Fruit fly (Drosophila melanogaster) whole organism, adult: ENCODE measurements around the gene CG1801.

Experiments
- CG11617 ChIP-seq: fragments of 200-800 bp; sonication (Bioruptor generic); optimal IDR thresholded peaks from 2 replicates; lab custom pipeline; 2017; ENCODE audit warnings: mild to moderate bottlenecking, missing biosample characterization, missing genetic modification reagents, missing genetic modification characterization
- CG12768 ChIP-seq: fragments of 200-800 bp; sonication (Bioruptor generic); optimal IDR thresholded peaks from 2 replicates; lab custom pipeline; 2017; ENCODE audit warnings: missing biosample characterization, missing genetic modification characterization, mild to moderate bottlenecking, moderate library complexity, missing genetic modification reagents
- CG14711 ChIP-seq: fragments of 200-800 bp; sonication (Bioruptor generic); optimal IDR thresholded peaks from 2 replicates; lab custom pipeline; 2018; ENCODE audit warnings: missing biosample characterization, mild to moderate bottlenecking, missing genetic modification characterization, moderate library complexity
- CG1620 ChIP-seq: fragments of 200-800 bp; sonication (Bioruptor generic); optimal IDR thresholded peaks from 2 replicates; lab custom pipeline; 2016; ENCODE audit warnings: missing biosample characterization, missing genetic modification characterization
- CG33017 ChIP-seq: fragments of 200-800 bp; sonication (Bioruptor generic); optimal IDR thresholded peaks from 2 replicates; lab custom pipeline; 2018; ENCODE audit warnings: missing biosample characterization, mild to moderate bottlenecking, missing genetic modification characterization, moderate library complexity
- CG5204 ChIP-seq: fragments of 200-800 bp; sonication (Bioruptor generic); optimal IDR thresholded peaks from 2 replicates; lab custom pipeline; 2016; ENCODE audit warnings: missing biosample characterization, missing genetic modification characterization
- CG7045 ChIP-seq: fragments of 200-800 bp; sonication (Bioruptor generic); optimal IDR thresholded peaks from 2 replicates; lab custom pipeline; 2017; ENCODE audit warnings: missing biosample characterization, mild to moderate bottlenecking, missing genetic modification characterization
- CG7101 ChIP-seq: fragments of 200-800 bp; sonication (Bioruptor generic); optimal IDR thresholded peaks from 2 replicates; lab custom pipeline; 2018; ENCODE audit warnings: missing biosample characterization, mild to moderate bottlenecking, missing genetic modification characterization, moderate library complexity
- Clk ChIP-seq: fragments of 200-800 bp; sonication (Bioruptor generic); optimal IDR thresholded peaks from 2 replicates; lab custom pipeline; 2017; ENCODE audit warnings: missing biosample characterization, missing genetic modification characterization
- Crg-1 ChIP-seq: fragments of 200-800 bp; sonication (Bioruptor generic); optimal IDR thresholded peaks from 2 replicates; lab custom pipeline; 2016; ENCODE audit warnings: missing biosample characterization, missing genetic modification characterization
- Hr96 ChIP-seq: fragments of 200-800 bp; sonication (Bioruptor generic); optimal IDR thresholded peaks from 2 replicates; lab custom pipeline; 2016; ENCODE audit warnings: missing biosample characterization, missing genetic modification characterization
- Mnt ChIP-seq: fragments of 200-800 bp; sonication (Bioruptor generic); optimal IDR thresholded peaks from 2 replicates; lab custom pipeline; 2016; ENCODE audit warnings: missing biosample characterization, mild to moderate bottlenecking, missing genetic modification characterization
- bab1 ChIP-seq: fragments of 200-800 bp; sonication (Bioruptor generic); optimal IDR thresholded peaks from 3 replicates; lab custom pipeline; 2019; ENCODE audit warnings: missing biosample characterization, mild to moderate bottlenecking, missing genetic modification characterization, moderate library complexity
- cic ChIP-seq: fragments of 200-800 bp; sonication (Bioruptor generic); optimal IDR thresholded peaks from 2 replicates; lab custom pipeline; 2017; ENCODE audit warnings: missing biosample characterization, mild to moderate bottlenecking, missing genetic modification characterization, moderate library complexity
- cnc ChIP-seq, 2 experiments: fragments of >200 bp; optimal IDR thresholded peaks; 2 replicates each; lab custom pipeline; 2017
- kay ChIP-seq: fragments of 200-800 bp; sonication (Bioruptor generic); peaks from one replicate; lab custom pipeline; 2016; ENCODE audit warnings: missing biosample characterization, missing genetic modification characterization, borderline replicate concordance
- ovo ChIP-seq: fragments of 200-800 bp; sonication (Bioruptor generic); optimal IDR thresholded peaks from 2 replicates; lab custom pipeline; 2016; ENCODE audit warnings: missing biosample characterization, missing genetic modification characterization
- pad ChIP-seq: fragments of 200-800 bp; sonication (Bioruptor generic); optimal IDR thresholded peaks from 3 replicates; lab custom pipeline; 2017; ENCODE audit warnings: missing biosample characterization, missing genetic modification characterization, mild to moderate bottlenecking, moderate library complexity, missing genetic modification reagents
- tj ChIP-seq: fragments of 200-800 bp; sonication (Bioruptor generic); optimal IDR thresholded peaks from 3 replicates; lab custom pipeline; 2017; ENCODE audit warnings: missing biosample characterization, mild to moderate bottlenecking, missing genetic modification characterization, moderate library complexity
- toe ChIP-seq: fragments of 200-800 bp; sonication (Bioruptor generic); optimal IDR thresholded peaks from 2 replicates; lab custom pipeline; 2016; ENCODE audit warnings: missing biosample characterization, missing genetic modification characterization

CG1801 gene

dm6 chrX:21353541-21353940, 36.2 kb upstream of the CG1801 start:
- TF ChIP-seq CG33017 (tag; lab: Kevin White, UChicago) (no peak), CG7045 (GFP tag; lab: Kevin White, UChicago) (no peak), Crg-1 (GFP tag; lab: Kevin White, UChicago) (no peak), cic (GFP tag; lab: Kevin White, UChicago) (peak; percentile 69)

- TF ChIP-seq cnc (optimal IDR thresholded peaks at IDR 0.05; lab: Kevin White, UChicago) (no peak), cic (GFP tag; lab: Kevin White, UChicago) (no peak)
Observed at dm6 chrX:21351210-21351824, 34.0 kb upstream of the CG1801 start.

dm6 chrX:21349800-21350309, 32.5 kb upstream of the CG1801 start, which contains the start of the genes peng and sol:
Gene peng (minus strand): TSS chrX:21349843.
Gene sol (plus strand): TSS chrX:21350280.
- TF ChIP-seq pad (GFP tag; lab: Kevin White, UChicago) (peak; percentile 72), CG14711 (tag; lab: Kevin White, UChicago) (peak; percentile 97), cic (GFP tag; lab: Kevin White, UChicago) (no peak), Clk (GFP tag; lab: Kevin White, UChicago) (peak; percentile 26), bab1 (GFP tag; lab: Kevin White, UChicago) (peak; percentile 68), Mnt (GFP tag; lab: Kevin White, UChicago) (peak; percentile 98), kay (no peak), CG5204 (GFP tag; lab: Kevin White, UChicago) (no peak), Hr96 (no peak), ovo (GFP tag; lab: Kevin White, UChicago) (peak; percentile 29), CG7045 (GFP tag; lab: Kevin White, UChicago) (no peak), cnc (optimal IDR thresholded peaks at IDR 0.05; lab: Kevin White, UChicago) (no peak), tj (GFP tag; lab: Kevin White, UChicago) (peak; percentile 46), CG1620 (GFP tag; lab: Kevin White, UChicago) (peak; percentile 79), CG33017 (tag; lab: Kevin White, UChicago) (peak; percentile 2), CG12768 (no peak), toe (peak; percentile 66), Crg-1 (GFP tag; lab: Kevin White, UChicago) (peak; percentile 80), CG11617 (GFP tag; lab: Kevin White, UChicago) (peak; percentile 80), CG7101 (tag; lab: Kevin White, UChicago) (peak; percentile 79)

dm6 chrX:21345036-21345500, 27.7 kb upstream of the CG1801 start, which contains the start of gene dod:
Gene dod (plus strand): TSS chrX:21345358.
- TF ChIP-seq Hr96 (no peak), CG14711 (tag; lab: Kevin White, UChicago) (peak; percentile 41), CG11617 (GFP tag; lab: Kevin White, UChicago) (peak; percentile 40), CG1620 (GFP tag; lab: Kevin White, UChicago) (peak; percentile 58), CG7045 (GFP tag; lab: Kevin White, UChicago) (peak; percentile 4), toe (peak; percentile 2), ovo (GFP tag; lab: Kevin White, UChicago) (no peak), CG33017 (tag; lab: Kevin White, UChicago) (peak; percentile 1), Mnt (GFP tag; lab: Kevin White, UChicago) (peak; percentile 94), bab1 (GFP tag; lab: Kevin White, UChicago) (peak; percentile 77), CG5204 (GFP tag; lab: Kevin White, UChicago) (no peak), kay (no peak), pad (GFP tag; lab: Kevin White, UChicago) (peak; percentile 35), tj (GFP tag; lab: Kevin White, UChicago) (peak; percentile 45), Crg-1 (GFP tag; lab: Kevin White, UChicago) (no peak), CG12768 (no peak), cnc (optimal IDR thresholded peaks at IDR 0.05; lab: Kevin White, UChicago) (no peak), CG7101 (tag; lab: Kevin White, UChicago) (peak; percentile 56), cic (GFP tag; lab: Kevin White, UChicago) (no peak), Clk (GFP tag; lab: Kevin White, UChicago) (no peak)

- TF ChIP-seq Clk (GFP tag; lab: Kevin White, UChicago), result peak; percentile 48
- peak; percentile 87 for TF ChIP-seq bab1 (GFP tag; lab: Kevin White, UChicago)
- TF ChIP-seq tj (GFP tag; lab: Kevin White, UChicago), result peak; percentile 77
- peak; percentile 67 for TF ChIP-seq toe
- TF ChIP-seq pad (GFP tag; lab: Kevin White, UChicago), result peak; percentile 74
- TF ChIP-seq CG1620 (GFP tag; lab: Kevin White, UChicago), result peak; percentile 85
- no peak for TF ChIP-seq cnc (optimal IDR thresholded peaks at IDR 0.05; lab: Kevin White, UChicago)
- peak; percentile 60 for TF ChIP-seq CG7045 (GFP tag; lab: Kevin White, UChicago)
- TF ChIP-seq cic (GFP tag; lab: Kevin White, UChicago), result peak; percentile 58
- TF ChIP-seq Hr96, result peak; percentile 87
- peak; percentile 87 for TF ChIP-seq ovo (GFP tag; lab: Kevin White, UChicago)
- TF ChIP-seq CG11617 (GFP tag; lab: Kevin White, UChicago), result peak; percentile 85
- TF ChIP-seq CG14711 (tag; lab: Kevin White, UChicago), result peak; percentile 96
- peak; percentile 82 for TF ChIP-seq CG7101 (tag; lab: Kevin White, UChicago)
- peak; percentile 88 for TF ChIP-seq Mnt (GFP tag; lab: Kevin White, UChicago)
- peak; percentile 70 for TF ChIP-seq Crg-1 (GFP tag; lab: Kevin White, UChicago)
- TF ChIP-seq kay, result no peak
- TF ChIP-seq CG5204 (GFP tag; lab: Kevin White, UChicago), result peak; percentile 65
- peak; percentile 49 for TF ChIP-seq CG33017 (tag; lab: Kevin White, UChicago)
- peak; percentile 58 for TF ChIP-seq CG12768
Observed at dm6 chrX:21339476-21339931, 22.2 kb upstream of the CG1801 start, which contains the start of the genes tty and fliI. Gene tty (minus strand): TSS chrX:21339676. Gene fliI (plus strand): TSS chrX:21339741.
